Worm (Caenorhabditis elegans): ENCODE data around the gene F25B4.8.

DNA sequence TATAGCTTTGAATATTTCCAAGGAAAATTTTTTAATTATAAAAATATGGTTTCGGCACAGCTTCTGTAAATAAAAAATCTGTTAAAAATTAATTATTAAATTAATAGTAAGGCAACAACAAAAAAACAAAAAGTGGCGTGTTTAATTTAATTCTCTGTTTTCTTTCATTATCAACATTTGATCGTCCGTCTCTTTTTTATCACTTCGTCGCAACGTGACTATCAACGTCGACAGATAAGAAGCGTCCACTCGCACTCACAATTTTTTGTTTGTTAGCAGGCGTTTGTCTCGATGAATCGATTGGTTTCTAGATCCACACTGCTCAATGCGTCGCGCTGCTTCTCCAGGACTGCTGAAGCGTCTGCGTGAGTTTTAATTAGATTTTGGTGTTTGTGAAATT lies 21.1 kb upstream of the F25B4.8 start, which contains the start of gene gcst-1:
- TF ChIP-seq tbx-11 (GFP tag; IDR thresholded peaks at IDR 0.05) (no peak), ama-1 (optimal IDR thresholded peaks at IDR 0.05) (no peak)

Measured in whole organism, early embryonic.